Worm (Caenorhabditis elegans) whole organism, L4 larva: ENCODE measurements around the gene F49C5.11.
A peak's percentile ranks its signal among the peaks of the same experiment; 100 is the strongest.

Source experiments
- F49E8.2 ChIP-seq: sonication (generic microtip); optimal IDR thresholded peaks from 2 replicates; lab custom pipeline; 2016; ENCODE audit warnings: missing compliant biosample characterization, mild to moderate bottlenecking, missing genetic modification characterization, borderline replicate concordance
- T20F7.1 ChIP-seq: fragments of 200-800 bp; sonication (Bioruptor generic); optimal IDR thresholded peaks from 2 replicates; lab custom pipeline; 2018; ENCODE audit warnings: mild to moderate bottlenecking, missing genetic modification characterization, missing compliant biosample characterization
- T26A8.4 ChIP-seq: fragments of 200-800 bp; sonication (Bioruptor generic); IDR thresholded peaks from 2 replicates; pipeline ENCODE4 v1.3.6; 2022; ENCODE audit warnings: missing genetic modification characterization, missing compliant biosample characterization
- Y75B8A.6 ChIP-seq: fragments of 200-800 bp; sonication (Bioruptor generic); IDR thresholded peaks from 2 replicates; pipeline ENCODE4 v1.3.6; 2022; ENCODE audit warnings: missing genetic modification reagents, missing genetic modification characterization, missing compliant biosample characterization
- ZK546.5 ChIP-seq, 2 experiments: sonication (generic microtip); optimal IDR thresholded peaks; 2 replicates each; lab custom pipeline; 2017; ENCODE audit warnings: missing biosample characterization in 2 of 2, missing genetic modification characterization in 2 of 2
- aha-1 ChIP-seq: fragments of 150-350 bp; peaks from one replicate; lab custom pipeline; 2014; ENCODE audit warnings: missing biosample characterization, missing genetic modification characterization
- ama-1 ChIP-seq: fragments of 150-350 bp; optimal IDR thresholded peaks from 2 replicates; lab custom pipeline; 2014; ENCODE audit warnings: inconsistent platforms, mixed read lengths
- ceh-44 ChIP-seq: fragments of 200-800 bp; sonication (Bioruptor generic); IDR thresholded peaks from 2 replicates; pipeline ENCODE4 v1.3.6; 2022; ENCODE audit warnings: missing genetic modification reagents, missing genetic modification characterization, missing compliant biosample characterization
- ctbp-1 ChIP-seq: fragments of 200-800 bp; sonication (Bioruptor generic); IDR thresholded peaks from 2 replicates; pipeline ENCODE4 v1.3.6; 2022; ENCODE audit warnings: missing genetic modification reagents, missing genetic modification characterization, missing compliant biosample characterization
- daf-16 ChIP-seq, 3 experiments: sonication (generic microtip); optimal IDR thresholded peaks; 2 replicates each; lab custom pipeline; 2016 to 2017; ENCODE audit warnings: missing genetic modification characterization in 3 of 3, missing genetic modification reagents in 3 of 3, mild to moderate bottlenecking in 2 of 3, missing compliant biosample characterization in 2 of 3, missing biosample characterization in 1 of 3, moderate library complexity in 1 of 3
- daf-19 ChIP-seq: fragments of 200-800 bp; sonication (Bioruptor generic); conservative IDR thresholded peaks from 2 replicates; pipeline ENCODE4 v1.3.6; 2022; ENCODE audit warnings: missing genetic modification characterization, missing compliant biosample characterization
- daf-8 ChIP-seq: fragments of 200-800 bp; sonication (Bioruptor generic); IDR thresholded peaks from 2 replicates; pipeline ENCODE4 v1.3.6; 2022; ENCODE audit warnings: missing genetic modification characterization, missing compliant biosample characterization
- dmd-6 ChIP-seq: fragments of 200-800 bp; sonication (Bioruptor generic); IDR thresholded peaks from 2 replicates; pipeline ENCODE4 v1.3.6; 2022; ENCODE audit warnings: missing genetic modification reagents, missing genetic modification characterization, missing compliant biosample characterization
- dve-1 ChIP-seq: sonication (generic microtip); optimal IDR thresholded peaks from 2 replicates; lab custom pipeline; 2017; ENCODE audit warnings: antibody characterized with exemption, mild to moderate bottlenecking, missing genetic modification characterization, missing compliant biosample characterization; ENCODE audit not compliant: insufficient read depth
- egl-43 ChIP-seq: fragments of 200-800 bp; sonication (Bioruptor generic); IDR thresholded peaks from 2 replicates; pipeline ENCODE4 v1.3.6; 2022; ENCODE audit warnings: missing genetic modification reagents, missing genetic modification characterization, missing compliant biosample characterization
- fos-1 ChIP-seq: fragments of 150-350 bp; optimal IDR thresholded peaks from 2 replicates; lab custom pipeline; 2014; ENCODE audit warnings: missing biosample characterization, missing genetic modification characterization
- hif-1 ChIP-seq, 2 experiments: sonication (generic microtip); optimal IDR thresholded peaks; 2 replicates each; lab custom pipeline; 2016 to 2017; ENCODE audit warnings: missing compliant biosample characterization in 2 of 2, missing genetic modification characterization in 2 of 2, missing genetic modification reagents in 2 of 2, missing genotype in 2 of 2, mild to moderate bottlenecking in 1 of 2
- hlh-11 ChIP-seq: fragments of 200-800 bp; sonication (Bioruptor generic); optimal IDR thresholded peaks from 2 replicates; lab custom pipeline; 2018; ENCODE audit warnings: mild to moderate bottlenecking, missing genetic modification characterization, missing compliant biosample characterization
- hlh-30 ChIP-seq: sonication (generic microtip); optimal IDR thresholded peaks from 2 replicates; lab custom pipeline; 2017; ENCODE audit warnings: antibody characterized with exemption, mild to moderate bottlenecking, missing genetic modification characterization, missing compliant biosample characterization; ENCODE audit not compliant: insufficient read depth
- jun-1 ChIP-seq: fragments of 150-350 bp; optimal IDR thresholded peaks from 2 replicates; lab custom pipeline; 2014; ENCODE audit warnings: missing biosample characterization, missing genetic modification reagents, missing genetic modification characterization
- lim-7 ChIP-seq: fragments of 200-800 bp; sonication (Bioruptor generic); IDR thresholded peaks from 2 replicates; pipeline ENCODE4 v1.3.6; 2022; ENCODE audit warnings: missing genetic modification characterization, missing compliant biosample characterization
- lin-1 ChIP-seq: fragments of 200-800 bp; sonication (Bioruptor generic); IDR thresholded peaks from 2 replicates; pipeline ENCODE4 v1.3.6; 2022; ENCODE audit warnings: missing genetic modification reagents, missing genetic modification characterization, missing compliant biosample characterization
- lin-15B ChIP-seq: fragments of 150-350 bp; sonication (generic microtip); optimal IDR thresholded peaks from 3 replicates; lab custom pipeline; 2014; ENCODE audit warnings: missing biosample characterization, missing genetic modification characterization
- lin-29 ChIP-seq: fragments of 200-800 bp; sonication (Bioruptor generic); IDR thresholded peaks from 2 replicates; pipeline ENCODE4 v1.3.6; 2022; ENCODE audit warnings: missing genetic modification reagents, missing genetic modification characterization, missing compliant biosample characterization
- lin-38 ChIP-seq: fragments of 200-800 bp; sonication (Bioruptor generic); IDR thresholded peaks from 2 replicates; pipeline ENCODE4 v1.3.6; 2022; ENCODE audit warnings: missing genetic modification reagents, missing genetic modification characterization, missing compliant biosample characterization
- mdl-1 ChIP-seq, 2 experiments: fragments of 150-350 bp in 1 of 2; sonication (generic microtip) in 1 of 2; optimal IDR thresholded peaks; 2 replicates each; lab custom pipeline; 2014 to 2017; ENCODE audit warnings: missing biosample characterization in 2 of 2, missing genetic modification characterization in 2 of 2
- mdt-29 ChIP-seq: fragments of 200-800 bp; sonication (Bioruptor generic); IDR thresholded peaks from 2 replicates; pipeline ENCODE4 v1.3.6; 2022; ENCODE audit warnings: missing genetic modification reagents, missing genetic modification characterization, missing compliant biosample characterization
- mes-2 ChIP-seq: sonication (generic microtip); optimal IDR thresholded peaks from 2 replicates; lab custom pipeline; 2016; ENCODE audit warnings: missing genotype, mild to moderate bottlenecking, missing genetic modification characterization, missing compliant biosample characterization; ENCODE audit not compliant: poor library complexity, severe bottlenecking
- mxl-2 ChIP-seq: fragments of 200-800 bp; sonication (Bioruptor generic); conservative IDR thresholded peaks from 2 replicates; pipeline ENCODE4 v1.3.6; 2022; ENCODE audit warnings: missing genetic modification reagents, missing genetic modification characterization, missing compliant biosample characterization
- nhr-102 ChIP-seq: sonication (generic microtip); optimal IDR thresholded peaks from 2 replicates; lab custom pipeline; 2016; ENCODE audit warnings: mild to moderate bottlenecking, missing genetic modification characterization, moderate library complexity, missing compliant biosample characterization
- nhr-11 ChIP-seq: fragments of 150-350 bp; optimal IDR thresholded peaks from 2 replicates; lab custom pipeline; 2014; ENCODE audit warnings: missing biosample characterization, missing genetic modification characterization
- nhr-111 ChIP-seq: fragments of 200-800 bp; sonication (Bioruptor generic); optimal IDR thresholded peaks from 2 replicates; lab custom pipeline; 2018; ENCODE audit warnings: mild to moderate bottlenecking, missing genetic modification characterization, missing compliant biosample characterization
- nhr-237 ChIP-seq: sonication (generic microtip); optimal IDR thresholded peaks from 2 replicates; lab custom pipeline; 2017; ENCODE audit warnings: missing biosample characterization, missing genetic modification characterization
- nhr-28 ChIP-seq: fragments of 150-350 bp; optimal IDR thresholded peaks from 2 replicates; lab custom pipeline; 2014; ENCODE audit warnings: missing biosample characterization, missing genetic modification characterization
- nhr-48 ChIP-seq: sonication (generic microtip); optimal IDR thresholded peaks from 2 replicates; lab custom pipeline; 2016; ENCODE audit warnings: mild to moderate bottlenecking, missing genetic modification characterization, missing compliant biosample characterization
- nhr-77 ChIP-seq: fragments of 150-350 bp; optimal IDR thresholded peaks from 2 replicates; lab custom pipeline; 2014; ENCODE audit warnings: missing biosample characterization, missing genetic modification characterization
- pha-4 ChIP-seq, 2 experiments: fragments of 150-350 bp in 1 of 2; fragments of 200-800 bp in 1 of 2; sonication (Bioruptor generic) in 1 of 2; IDR thresholded peaks in 1 of 2; optimal IDR thresholded peaks in 1 of 2; 2 replicates each; pipeline versions ENCODE4 v1.3.6 to Lab custom; 2014 to 2022; ENCODE audit warnings: missing genetic modification characterization in 2 of 2, missing genetic modification reagents in 2 of 2, missing biosample characterization in 1 of 2, missing compliant biosample characterization in 1 of 2
- php-3 ChIP-seq: fragments of 200-800 bp; sonication (Bioruptor generic); IDR thresholded peaks from 2 replicates; pipeline ENCODE4 v1.3.6; 2022; ENCODE audit warnings: missing genetic modification reagents, missing genetic modification characterization, missing compliant biosample characterization
- pqm-1 ChIP-seq: sonication (generic microtip); optimal IDR thresholded peaks from 2 replicates; lab custom pipeline; 2017; ENCODE audit warnings: missing biosample characterization, missing genetic modification characterization
- saeg-2 ChIP-seq: fragments of 200-800 bp; sonication (Bioruptor generic); IDR thresholded peaks from 2 replicates; pipeline ENCODE4 v1.3.6; 2022; ENCODE audit warnings: missing genetic modification reagents, missing genetic modification characterization, missing compliant biosample characterization
- set-16 ChIP-seq: fragments of 200-800 bp; sonication (Bioruptor generic); IDR thresholded peaks from 2 replicates; pipeline ENCODE4 v1.3.6; 2022; ENCODE audit warnings: missing genetic modification reagents, missing genetic modification characterization, missing compliant biosample characterization
- snpc-1.2 ChIP-seq: fragments of 200-800 bp; sonication (Bioruptor generic); IDR thresholded peaks from 2 replicates; pipeline ENCODE4 v1.3.6; 2022; ENCODE audit warnings: missing genetic modification reagents, missing genetic modification characterization, missing compliant biosample characterization
- snpc-4 ChIP-seq: fragments of 150-350 bp; optimal IDR thresholded peaks from 2 replicates; lab custom pipeline; 2014; ENCODE audit warnings: missing biosample characterization, missing genetic modification characterization
- spr-1 ChIP-seq: sonication (generic microtip); optimal IDR thresholded peaks from 2 replicates; lab custom pipeline; 2016; ENCODE audit warnings: mild to moderate bottlenecking, missing genetic modification characterization, missing compliant biosample characterization
- tra-1 ChIP-seq: fragments of 200-800 bp; sonication (Bioruptor generic); IDR thresholded peaks from 2 replicates; pipeline ENCODE4 v1.3.6; 2022; ENCODE audit warnings: missing genetic modification reagents, missing genetic modification characterization, missing compliant biosample characterization
- unc-62 ChIP-seq, 3 experiments: fragments of 150-350 bp in 1 of 3; sonication (generic microtip); optimal IDR thresholded peaks in 2 of 3; peaks in 1 of 3; 1 replicate in 1 of 3; 2 replicates in 2 of 3; lab custom pipeline; 2014 to 2017; ENCODE audit warnings: missing biosample characterization in 3 of 3, missing genetic modification characterization in 3 of 3, missing genetic modification reagents in 3 of 3, missing genotype in 1 of 3
- zfp-3 ChIP-seq: fragments of 200-800 bp; sonication (Bioruptor generic); conservative IDR thresholded peaks from 2 replicates; pipeline ENCODE4 v1.3.6; 2022; ENCODE audit warnings: missing genetic modification reagents, missing genetic modification characterization, missing compliant biosample characterization

The F49C5.11 gene

DNA sequence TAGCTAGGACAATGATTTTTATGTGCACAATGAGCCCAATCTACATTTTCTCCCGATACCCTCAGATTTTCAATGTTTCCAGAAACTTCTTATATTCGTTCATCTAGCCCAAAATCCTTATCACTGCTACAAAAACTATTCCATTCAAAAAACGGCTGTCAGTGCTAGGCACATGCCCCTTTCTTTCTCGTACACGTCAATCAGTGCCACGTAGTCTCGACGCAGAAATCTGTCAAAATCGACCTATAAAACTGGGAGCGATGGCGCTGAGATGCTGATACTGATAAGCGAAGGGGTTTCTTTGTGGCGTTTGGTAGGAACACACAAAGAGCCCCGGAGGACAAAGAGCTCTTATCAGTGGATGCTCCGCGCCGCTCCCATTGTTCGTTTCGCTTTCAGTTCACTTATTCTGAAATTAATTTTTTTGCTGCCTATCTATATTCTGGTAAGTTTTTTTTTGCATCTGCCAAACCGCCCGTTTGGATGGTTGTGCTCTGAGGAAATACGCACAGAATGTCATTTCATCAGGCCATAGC lies 36.8 kb upstream of the F49C5.11 start, which contains the start of gene srh-70:
Gene srh-70 (minus strand): TSS at position 51 of the 536 bp plus-strand sequence.
- TF ChIP-seq egl-43 (GFP tag; lab: Robert Waterston, UW), result 0 out of 2 replicates have a peak, but pooled peaks have one; percentile 46
- TF ChIP-seq mxl-2 (GFP tag; lab: Robert Waterston, UW), result peak; percentile 70
- peak; percentile 94 for TF ChIP-seq pqm-1 (tag; lab: Kevin White, UChicago)
- peak; percentile 40 for TF ChIP-seq mes-2 (tag; lab: Kevin White, UChicago)
- peak; percentile 74 for TF ChIP-seq ama-1 (lab: Kevin White, UChicago)
- 0 out of 2 replicates have a peak, but pooled peaks have one; percentile 20 for TF ChIP-seq zfp-3
- TF ChIP-seq Y75B8A.6 (GFP tag; lab: Robert Waterston, UW), result peak; percentile 87; the same call in 1 of the 2 replicates
- TF ChIP-seq ZK546.5 (tag; optimal IDR thresholded peaks at IDR 0.05; lab: Kevin White, UChicago), result no peak
- TF ChIP-seq tra-1 (GFP tag; lab: Robert Waterston, UW), result peak; percentile 91
- TF ChIP-seq nhr-28 (tag; lab: Kevin White, UChicago), result peak; percentile 79
- peak in 1 of 2 experiments; percentile 35 for TF ChIP-seq daf-16 (GFP tag; optimal IDR thresholded peaks at IDR 0.05; lab: Kevin White, UChicago)
- peak; percentile 81 for TF ChIP-seq daf-16 (tag; optimal IDR thresholded peaks at IDR 0.05; lab: Kevin White, UChicago)
- peak; percentile 97 for TF ChIP-seq mdt-29 (GFP tag; lab: Robert Waterston, UW)
- TF ChIP-seq saeg-2 (GFP tag; lab: Robert Waterston, UW), result peak; percentile 82; the same call in 1 of the 2 replicates
- no peak for TF ChIP-seq snpc-4 (tag; lab: Kevin White, UChicago)
- TF ChIP-seq pha-4 (GFP tag; IDR thresholded peaks at IDR 0.05; lab: Robert Waterston, UW), result peak; percentile 71; the same call in 1 of the 2 replicates
- no peak for TF ChIP-seq pha-4 (tag; optimal IDR thresholded peaks at IDR 0.05; lab: Kevin White, UChicago)
- peak; percentile 90 for TF ChIP-seq hlh-11 (tag; lab: Kevin White, UChicago)
- TF ChIP-seq php-3 (GFP tag; lab: Robert Waterston, UW), result peak; percentile 95
- TF ChIP-seq nhr-48, result peak; percentile 65
- TF ChIP-seq fos-1 (tag; lab: Kevin White, UChicago), result peak; percentile 15
- no peak for TF ChIP-seq lin-29 (GFP tag; lab: Robert Waterston, UW)
- no peak for TF ChIP-seq snpc-1.2
- no peak for TF ChIP-seq daf-8 (GFP tag; lab: Robert Waterston, UW)
- peak; percentile 55 for TF ChIP-seq hlh-30 (tag; lab: Kevin White, UChicago)
- no peak for TF ChIP-seq nhr-237 (tag; lab: Kevin White, UChicago)
- TF ChIP-seq set-16 (GFP tag; lab: Robert Waterston, UW), result peak; percentile 69
- peak; percentile 36 for TF ChIP-seq spr-1 (tag; lab: Kevin White, UChicago)
- TF ChIP-seq unc-62 (GFP tag; optimal IDR thresholded peaks at IDR 0.05 in 1 of 2; lab: Kevin White, UChicago), result peak; percentile 69 to 97
- no peak for TF ChIP-seq unc-62 (tag; optimal IDR thresholded peaks at IDR 0.05; lab: Kevin White, UChicago)
- TF ChIP-seq lin-1 (GFP tag; lab: Robert Waterston, UW), result peak; percentile 49; the same call in 1 of the 2 replicates
- TF ChIP-seq lin-15B (tag; lab: Kevin White, UChicago), result no peak
- peak; percentile 85 for TF ChIP-seq nhr-102 (tag; lab: Kevin White, UChicago)
- no peak for TF ChIP-seq nhr-11 (tag; lab: Kevin White, UChicago)
- TF ChIP-seq hif-1 (tag; optimal IDR thresholded peaks at IDR 0.05; lab: Kevin White, UChicago), result peak; percentile 31 to 36
- no peak for TF ChIP-seq daf-19
- peak; percentile 64 for TF ChIP-seq T26A8.4 (GFP tag; lab: Robert Waterston, UW)
- TF ChIP-seq lim-7 (GFP tag; lab: Robert Waterston, UW), result 0 out of 2 replicates have a peak, but pooled peaks have one; percentile 26
- TF ChIP-seq T20F7.1 (GFP tag; lab: Kevin White, UChicago), result peak; percentile 71
- peak; percentile 2 for TF ChIP-seq jun-1 (tag; lab: Kevin White, UChicago)
- TF ChIP-seq dmd-6, result peak; percentile 98
- no peak for TF ChIP-seq nhr-111 (GFP tag; lab: Kevin White, UChicago)
- 0 out of 2 replicates have a peak, but pooled peaks have one; percentile 50 for TF ChIP-seq lin-38 (GFP tag; lab: Robert Waterston, UW)
- peak; percentile 44; the same call in 1 of the 2 replicates for TF ChIP-seq ctbp-1 (GFP tag; lab: Robert Waterston, UW)
- peak; percentile 86 for TF ChIP-seq nhr-77 (tag; lab: Kevin White, UChicago)
- TF ChIP-seq mdl-1 (tag; optimal IDR thresholded peaks at IDR 0.05; lab: Kevin White, UChicago), result peak in 1 of 2 experiments; percentile 50
- peak; percentile 95 for TF ChIP-seq dve-1 (tag; lab: Kevin White, UChicago)
- TF ChIP-seq F49E8.2 (tag; lab: Kevin White, UChicago), result no peak
- TF ChIP-seq ceh-44 (GFP tag; lab: Robert Waterston, UW), result no peak
- TF ChIP-seq aha-1 (tag; lab: Kevin White, UChicago), result peak; percentile 74
- TF ChIP-seq, all 104 proteins: peak for 35
